Worm (Caenorhabditis elegans): ENCODE measurements around the gene F28C6.9.

The F28C6.9 gene

ce11 chrII:8610085-8610484, at the start of gene F28C6.9:
Gene F28C6.9 (minus strand): TSS chrII:8610185.
- no peak for TF ChIP-seq egl-27 (tag; optimal IDR thresholded peaks at IDR 0.05)

- no peak for TF ChIP-seq tbx-2 (tag; optimal IDR thresholded peaks at IDR 0.05)
- no peak for TF ChIP-seq lsy-12 (tag; optimal IDR thresholded peaks at IDR 0.05)
- no peak for TF ChIP-seq unc-62 (GFP tag; optimal IDR thresholded peaks at IDR 0.05)
- no peak for TF ChIP-seq nhr-67 (tag; optimal IDR thresholded peaks at IDR 0.05)
- no peak for TF ChIP-seq ceh-9 (tag; optimal IDR thresholded peaks at IDR 0.05)
- no peak for TF ChIP-seq ama-1 (optimal IDR thresholded peaks at IDR 0.05)
- no peak for TF ChIP-seq nhr-77 (tag; optimal IDR thresholded peaks at IDR 0.05)
These were observed 48.9 kb upstream of the F28C6.9 start, which contains the start of gene atg-10 for ce11 chrII:8658835-8659234. Gene atg-10 (plus strand): TSS chrII:8659135.

ce11 chrII:8650644-8651159, 40.7 kb upstream of the F28C6.9 start, which contains the start of gene pyr-1:
Gene pyr-1 (plus strand): TSS chrII:8651109.
- TF ChIP-seq pha-4 (tag; optimal IDR thresholded peaks at IDR 0.05) (peak; percentile 91), fos-1 (tag; optimal IDR thresholded peaks at IDR 0.05) (no peak), ama-1 (optimal IDR thresholded peaks at IDR 0.05) (no peak), elt-2 (tag; optimal IDR thresholded peaks at IDR 0.05) (peak; percentile 9), egl-5 (tag; optimal IDR thresholded peaks at IDR 0.05) (peak; percentile 58), mdl-1 (tag; optimal IDR thresholded peaks at IDR 0.05) (no peak)

ce11 chrII:8648843-8649242, 38.9 kb upstream of the F28C6.9 start:
- no peak for TF ChIP-seq zag-1 (tag; optimal IDR thresholded peaks at IDR 0.05)
- no peak for TF ChIP-seq skn-1 (tag; optimal IDR thresholded peaks at IDR 0.05)
- TF ChIP-seq nhr-28 (tag; optimal IDR thresholded peaks at IDR 0.05): no peak
- no peak for TF ChIP-seq snpc-4 (tag; optimal IDR thresholded peaks at IDR 0.05)
- TF ChIP-seq eor-1 (tag; optimal IDR thresholded peaks at IDR 0.05): no peak
- no peak for TF ChIP-seq lin-15B (tag; optimal IDR thresholded peaks at IDR 0.05)
- no peak for TF ChIP-seq nhr-23 (tag; optimal IDR thresholded peaks at IDR 0.05)
- TF ChIP-seq lin-39 (tag; optimal IDR thresholded peaks at IDR 0.05): no peak
- TF ChIP-seq tbx-2 (tag; optimal IDR thresholded peaks at IDR 0.05): no peak
- TF ChIP-seq nhr-76 (tag; optimal IDR thresholded peaks at IDR 0.05): no peak
- TF ChIP-seq ztf-4 (tag; optimal IDR thresholded peaks at IDR 0.05): no peak

- TF ChIP-seq unc-39 (tag; optimal IDR thresholded peaks at IDR 0.05): no peak
- no peak for TF ChIP-seq ztf-4 (tag; optimal IDR thresholded peaks at IDR 0.05)
- no peak for TF ChIP-seq egl-27 (tag; optimal IDR thresholded peaks at IDR 0.05)
- no peak for TF ChIP-seq fkh-2 (tag; optimal IDR thresholded peaks at IDR 0.05)
- TF ChIP-seq ama-1 (optimal IDR thresholded peaks at IDR 0.05): no peak
- no peak for TF ChIP-seq unc-62 (GFP tag; optimal IDR thresholded peaks at IDR 0.05)
- TF ChIP-seq hmg-11 (tag; optimal IDR thresholded peaks at IDR 0.05): no peak
- no peak for TF ChIP-seq ztf-11 (tag; optimal IDR thresholded peaks at IDR 0.05)
- no peak for TF ChIP-seq fos-1 (tag; optimal IDR thresholded peaks at IDR 0.05)
- no peak for TF ChIP-seq nhr-237 (tag; optimal IDR thresholded peaks at IDR 0.05)
- no peak for TF ChIP-seq snpc-4 (tag; optimal IDR thresholded peaks at IDR 0.05)
- no peak for TF ChIP-seq nhr-11 (tag; optimal IDR thresholded peaks at IDR 0.05)
- TF ChIP-seq lin-39 (tag; optimal IDR thresholded peaks at IDR 0.05): no peak
- TF ChIP-seq pqm-1 (tag; optimal IDR thresholded peaks at IDR 0.05): no peak
- no peak for TF ChIP-seq nhr-25 (tag; optimal IDR thresholded peaks at IDR 0.05)
- TF ChIP-seq ceh-9 (tag; optimal IDR thresholded peaks at IDR 0.05): no peak
- no peak for TF ChIP-seq nhr-12 (tag; optimal IDR thresholded peaks at IDR 0.05)
- TF ChIP-seq tbx-2 (tag; optimal IDR thresholded peaks at IDR 0.05): no peak
- TF ChIP-seq mml-1 (tag; optimal IDR thresholded peaks at IDR 0.05): no peak
- no peak for TF ChIP-seq nfya-1 (tag; optimal IDR thresholded peaks at IDR 0.05; ENCODE audit: insufficient read depth)
These were observed 36.5 kb upstream of the F28C6.9 start for ce11 chrII:8646437-8646836.
